Fruit fly (Drosophila melanogaster) whole organism, embryonic: Measurements from ENCODE around the gene Naam.

Experiments
- Asciz ChIP-seq: fragments of 200-800 bp; sonication (Bioruptor generic); optimal IDR thresholded peaks from 2 replicates; lab custom pipeline; 2017; ENCODE audit warnings: missing biosample characterization, mild to moderate bottlenecking, missing genetic modification characterization, missing genetic modification reagents
- C15 ChIP-seq: fragments of 200-800 bp; sonication (Bioruptor generic); IDR thresholded peaks from 3 replicates; pipeline ENCODE4 v1.3.6; 2022; ENCODE audit warnings: missing biosample characterization, missing genetic modification characterization
- CG10959 ChIP-seq: fragments of 200-800 bp; sonication (Bioruptor generic); IDR thresholded peaks from 2 replicates; pipeline ENCODE4 v1.3.6; 2022; ENCODE audit warnings: missing biosample characterization, missing genetic modification characterization
- CG11398 ChIP-seq: fragments of 200-800 bp; sonication (Bioruptor generic); optimal IDR thresholded peaks from 2 replicates; lab custom pipeline; 2016; ENCODE audit warnings: missing biosample characterization, missing genetic modification characterization
- CG12236 ChIP-seq: fragments of 200-800 bp; sonication (Bioruptor generic); optimal IDR thresholded peaks from 2 replicates; lab custom pipeline; 2016; ENCODE audit warnings: missing biosample characterization, missing genetic modification characterization
- CG12659 ChIP-seq: fragments of 200-800 bp; sonication (Bioruptor generic); optimal IDR thresholded peaks from 3 replicates; lab custom pipeline; 2017; ENCODE audit warnings: mild to moderate bottlenecking, missing biosample characterization, missing genetic modification reagents, missing genetic modification characterization
- CG13624 ChIP-seq: fragments of 200-800 bp; sonication (Bioruptor generic); optimal IDR thresholded peaks from 2 replicates; lab custom pipeline; 2016; ENCODE audit warnings: missing biosample characterization, missing genetic modification characterization
- CG14014 ChIP-seq: fragments of 200-800 bp; sonication (Bioruptor generic); IDR thresholded peaks from 2 replicates; pipeline ENCODE4 v1.3.6; 2022; ENCODE audit warnings: missing biosample characterization, missing genetic modification characterization
- CG15073 ChIP-seq: fragments of 200-800 bp; sonication (Bioruptor generic); optimal IDR thresholded peaks from 2 replicates; lab custom pipeline; 2016; ENCODE audit warnings: missing biosample characterization, missing genetic modification characterization
- CG15696 ChIP-seq: fragments of 200-800 bp; sonication (Bioruptor generic); optimal IDR thresholded peaks from 2 replicates; lab custom pipeline; 2019; ENCODE audit warnings: missing biosample characterization, mild to moderate bottlenecking, missing genetic modification characterization, moderate library complexity
- CG17328 ChIP-seq: fragments of 200-800 bp; sonication (Bioruptor generic); IDR thresholded peaks from 2 replicates; pipeline ENCODE4 v1.3.6; 2022; ENCODE audit warnings: missing biosample characterization, missing genetic modification characterization
- CG17829 ChIP-seq: fragments of 200-800 bp; optimal IDR thresholded peaks from 2 replicates; lab custom pipeline; 2019; ENCODE audit warnings: missing biosample characterization, mild to moderate bottlenecking, missing genetic modification characterization, moderate library complexity
- CG3163 ChIP-seq: fragments of 200-800 bp; sonication (Bioruptor generic); optimal IDR thresholded peaks from 3 replicates; lab custom pipeline; 2016; ENCODE audit warnings: missing biosample characterization, missing genetic modification characterization
- CG34422 ChIP-seq: fragments of 200-800 bp; sonication (Bioruptor generic); IDR thresholded peaks from 3 replicates; pipeline ENCODE4 v1.3.6; 2022; ENCODE audit warnings: missing biosample characterization, missing genetic modification characterization
- CG4360 ChIP-seq: fragments of 200-800 bp; sonication (Bioruptor generic); IDR thresholded peaks from 2 replicates; pipeline ENCODE4 v1.3.6; 2022; ENCODE audit warnings: missing biosample characterization, missing genetic modification characterization
- CG4424 ChIP-seq: fragments of 200-800 bp; sonication (Bioruptor generic); optimal IDR thresholded peaks from 3 replicates; lab custom pipeline; 2016; ENCODE audit warnings: missing biosample characterization, missing genetic modification characterization
- CG4730 ChIP-seq: fragments of 200-800 bp; sonication (Bioruptor generic); IDR thresholded peaks from 2 replicates; pipeline ENCODE4 v1.3.6; 2022; ENCODE audit warnings: missing biosample characterization, missing genetic modification characterization
- CG6175 ChIP-seq: fragments of 200-800 bp; sonication (Bioruptor generic); IDR thresholded peaks from 3 replicates; pipeline ENCODE4 v1.3.6; 2022; ENCODE audit warnings: missing biosample characterization, missing genetic modification characterization
- CG6689 ChIP-seq: fragments of 200-800 bp; sonication (Bioruptor generic); IDR thresholded peaks from 2 replicates; pipeline ENCODE4 v1.3.6; 2022; ENCODE audit warnings: missing biosample characterization, missing genetic modification characterization
- CG6765 ChIP-seq: fragments of 200-800 bp; sonication (Bioruptor generic); optimal IDR thresholded peaks from 3 replicates; lab custom pipeline; 2017; ENCODE audit warnings: missing biosample characterization, mild to moderate bottlenecking, missing genetic modification characterization
- CG6791 ChIP-seq: fragments of 200-800 bp; sonication (Bioruptor generic); IDR thresholded peaks from 3 replicates; pipeline ENCODE4 v1.3.6; 2022; ENCODE audit warnings: missing biosample characterization, missing genetic modification characterization; ENCODE audit not compliant: partially characterized antibody
- CG6854 ChIP-seq: fragments of 200-800 bp; sonication (Bioruptor generic); optimal IDR thresholded peaks from 3 replicates; lab custom pipeline; 2017; ENCODE audit warnings: missing biosample characterization, mild to moderate bottlenecking, missing genetic modification characterization
- CG7271 ChIP-seq: fragments of 200-800 bp; sonication (Bioruptor generic); optimal IDR thresholded peaks from 2 replicates; lab custom pipeline; 2018; ENCODE audit warnings: missing biosample characterization, mild to moderate bottlenecking, missing genetic modification characterization, moderate library complexity
- CG9609 ChIP-seq: fragments of 200-800 bp; sonication (Bioruptor generic); optimal IDR thresholded peaks from 3 replicates; lab custom pipeline; 2016; ENCODE audit warnings: missing biosample characterization, missing genetic modification characterization
- CG9797 ChIP-seq: fragments of 200-800 bp; sonication (Bioruptor generic); optimal IDR thresholded peaks from 3 replicates; lab custom pipeline; 2018; ENCODE audit warnings: missing biosample characterization, mild to moderate bottlenecking, missing genetic modification characterization
- Camta ChIP-seq: fragments of 200-800 bp; sonication (Bioruptor generic); optimal IDR thresholded peaks from 2 replicates; lab custom pipeline; 2016; ENCODE audit warnings: missing biosample characterization, missing genetic modification characterization
- Dll ChIP-seq: fragments of 200-800 bp; sonication (Bioruptor generic); IDR thresholded peaks from 4 replicates; pipeline ENCODE4 v1.3.6; 2022; ENCODE audit warnings: missing biosample characterization, missing genetic modification characterization; ENCODE audit not compliant: partially characterized antibody
- Ets97D ChIP-seq: fragments of 200-800 bp; sonication (Bioruptor generic); optimal IDR thresholded peaks from 3 replicates; lab custom pipeline; 2016; ENCODE audit warnings: missing biosample characterization, missing genetic modification characterization
- Hand ChIP-seq: fragments of 200-800 bp; sonication (Bioruptor generic); optimal IDR thresholded peaks from 2 replicates; lab custom pipeline; 2017; ENCODE audit warnings: mild to moderate bottlenecking, missing biosample characterization, missing genetic modification reagents, missing genetic modification characterization
- Hsf ChIP-seq: fragments of 200-800 bp; sonication (Bioruptor generic); optimal IDR thresholded peaks from 3 replicates; lab custom pipeline; 2016; ENCODE audit warnings: missing biosample characterization, missing genetic modification characterization
- Lpt ChIP-seq: fragments of >200 bp; optimal IDR thresholded peaks from 2 replicates; lab custom pipeline; 2018; ENCODE audit warnings: missing biosample characterization, missing genetic modification characterization
- Nf-YC ChIP-seq: fragments of 200-800 bp; optimal IDR thresholded peaks from 3 replicates; lab custom pipeline; 2019; ENCODE audit warnings: missing biosample characterization, mild to moderate bottlenecking, missing genetic modification characterization, moderate library complexity
- NfI ChIP-seq: fragments of 200-800 bp; sonication (Bioruptor generic); optimal IDR thresholded peaks from 3 replicates; lab custom pipeline; 2018; ENCODE audit warnings: missing biosample characterization, mild to moderate bottlenecking, missing genetic modification characterization, moderate library complexity
- PHDP ChIP-seq: fragments of 200-800 bp; sonication (Bioruptor generic); optimal IDR thresholded peaks from 3 replicates; lab custom pipeline; 2018; ENCODE audit warnings: missing biosample characterization, mild to moderate bottlenecking, missing genetic modification characterization, moderate library complexity
- Side ChIP-seq: fragments of 200-800 bp; sonication (Bioruptor generic); optimal IDR thresholded peaks from 2 replicates; lab custom pipeline; 2016; ENCODE audit warnings: missing biosample characterization, missing genetic modification characterization
- bsh ChIP-seq, 2 experiments: fragments of 200-800 bp; sonication (Bioruptor generic); optimal IDR thresholded peaks; 2 replicates each; lab custom pipeline; 2017 to 2018; ENCODE audit warnings: mild to moderate bottlenecking in 2 of 2, missing biosample characterization in 2 of 2, missing genetic modification characterization in 2 of 2, moderate library complexity in 1 of 2
- crp ChIP-seq, 2 experiments: fragments of 200-800 bp; sonication (Bioruptor generic); optimal IDR thresholded peaks; 2 replicates in 1 of 2; 3 replicates in 1 of 2; lab custom pipeline; 2017; ENCODE audit warnings: missing biosample characterization in 2 of 2, missing genetic modification characterization in 2 of 2, mild to moderate bottlenecking in 1 of 2, moderate library complexity in 1 of 2
- cwo ChIP-seq: fragments of 200-800 bp; sonication (Bioruptor generic); optimal IDR thresholded peaks from 3 replicates; lab custom pipeline; 2017; ENCODE audit warnings: missing biosample characterization, missing genetic modification characterization, mild to moderate bottlenecking, moderate library complexity, missing genetic modification reagents
- da ChIP-seq: fragments of 200-800 bp; sonication (Bioruptor generic); optimal IDR thresholded peaks from 2 replicates; lab custom pipeline; 2016; ENCODE audit warnings: missing biosample characterization, missing genetic modification characterization
- exex ChIP-seq: fragments of 200-800 bp; sonication (Bioruptor generic); optimal IDR thresholded peaks from 4 replicates; lab custom pipeline; 2018; ENCODE audit warnings: missing biosample characterization, mild to moderate bottlenecking, missing genetic modification characterization, moderate library complexity
- gro ChIP-seq: fragments of 200-800 bp; sonication (Bioruptor generic); optimal IDR thresholded peaks from 2 replicates; lab custom pipeline; 2016; ENCODE audit warnings: missing biosample characterization, missing genetic modification characterization
- nau ChIP-seq: fragments of 200-800 bp; sonication (Bioruptor generic); optimal IDR thresholded peaks from 3 replicates; lab custom pipeline; 2017; ENCODE audit warnings: missing biosample characterization, mild to moderate bottlenecking, missing genetic modification characterization, missing genetic modification reagents
- pb ChIP-seq: fragments of 200-800 bp; sonication (Bioruptor generic); optimal IDR thresholded peaks from 3 replicates; lab custom pipeline; 2016; ENCODE audit warnings: missing biosample characterization, missing genetic modification characterization
- prd ChIP-seq, 3 experiments: fragments of >200 bp in 2 of 3; fragments of 200-800 bp in 1 of 3; sonication (Bioruptor generic) in 1 of 3; optimal IDR thresholded peaks in 2 of 3; IDR thresholded peaks in 1 of 3; 2 replicates in 2 of 3; 3 replicates in 1 of 3; pipeline versions ENCODE4 v1.3.6 to Lab custom; 2017 to 2022; ENCODE audit warnings: missing biosample characterization in 1 of 3, missing genetic modification characterization in 1 of 3
- rib ChIP-seq: fragments of 200-800 bp; sonication (Bioruptor generic); IDR thresholded peaks from 2 replicates; pipeline ENCODE4 v1.3.6; 2022; ENCODE audit warnings: missing biosample characterization, missing genetic modification characterization
- sob ChIP-seq: fragments of 200-800 bp; sonication (Bioruptor generic); IDR thresholded peaks from 2 replicates; pipeline ENCODE4 v1.3.6; 2022; ENCODE audit warnings: missing biosample characterization, missing genetic modification characterization
- wek ChIP-seq: fragments of 200-800 bp; sonication (Bioruptor generic); optimal IDR thresholded peaks from 3 replicates; lab custom pipeline; 2018; ENCODE audit warnings: missing biosample characterization, mild to moderate bottlenecking, missing genetic modification characterization, moderate library complexity
- z ChIP-seq: fragments of 200-800 bp; sonication (Bioruptor generic); IDR thresholded peaks from 3 replicates; pipeline ENCODE4 v1.3.6; 2022; ENCODE audit warnings: missing biosample characterization, missing genetic modification characterization

Naam gene

DNA sequence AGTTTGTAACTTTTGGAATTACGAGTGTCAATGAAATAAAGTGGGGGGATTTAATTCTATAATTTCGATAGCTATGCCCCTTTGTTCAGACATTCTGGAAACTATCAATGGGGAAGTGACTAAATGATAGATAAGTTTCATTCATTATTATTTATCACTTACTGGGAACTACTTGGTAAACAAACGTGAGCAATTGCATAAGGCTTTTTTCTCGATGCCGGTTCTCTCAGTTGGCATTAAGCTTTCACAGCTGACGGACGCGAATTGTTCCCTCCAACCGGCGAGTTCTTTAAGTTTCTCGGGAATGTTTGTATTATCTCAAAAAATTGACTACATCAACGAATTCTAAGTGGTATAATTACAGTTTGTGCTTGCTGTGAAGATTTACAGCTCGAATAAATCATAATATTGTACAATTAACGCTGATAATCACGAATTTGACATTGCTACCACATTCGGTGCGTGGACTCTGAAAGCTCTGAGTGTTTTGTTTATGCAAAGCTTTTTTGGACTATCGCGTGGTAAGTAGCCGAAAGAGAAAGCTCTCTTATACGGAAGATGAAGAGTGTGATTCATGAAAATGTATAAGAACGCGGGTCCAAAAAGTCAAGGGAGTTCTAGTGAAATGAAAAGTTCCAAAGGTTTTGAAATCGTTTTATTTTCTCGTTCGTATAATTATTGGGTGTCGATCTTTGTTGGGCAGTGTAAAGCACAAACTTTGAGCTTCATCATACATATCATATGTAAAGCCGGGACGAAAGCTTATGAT is at the start of gene Naam (continued):
- TF ChIP-seq CG7271 (tag; lab: Kevin White, UChicago) (no peak), CG15073 (GFP tag; lab: Kevin White, UChicago) (no peak), nau (peak; percentile 61), wek (GFP tag; lab: Kevin White, UChicago) (peak; percentile 76), CG13624 (GFP tag; lab: Kevin White, UChicago) (peak; percentile 89), CG6765 (GFP tag; lab: Kevin White, UChicago) (peak; percentile 49), cwo (GFP tag; lab: Kevin White, UChicago) (peak; percentile 78), CG9797 (GFP tag; lab: Kevin White, UChicago) (no peak), CG15696 (tag; lab: Kevin White, UChicago) (no peak), CG6791 (GFP tag; lab: Robert Waterston, UW) (no peak), CG4730 (0 out of 2 replicates have a peak, but pooled peaks have one; percentile 33), Hsf (GFP tag; lab: Kevin White, UChicago) (peak; percentile 86), rib (GFP tag; lab: Robert Waterston, UW) (0 out of 2 replicates have a peak, but pooled peaks have one; percentile 15), Hand (peak; percentile 71), CG17328 (GFP tag; lab: Robert Waterston, UW) (peak; percentile 79), CG14014 (GFP tag; lab: Robert Waterston, UW) (peak; percentile 80), prd (optimal IDR thresholded peaks at IDR 0.05; lab: Kevin White, UChicago) (no peak), prd (GFP tag; IDR thresholded peaks at IDR 0.05; lab: Robert Waterston, UW) (peak; percentile 70), Dll (GFP tag; lab: Robert Waterston, UW) (no peak), CG11398 (GFP tag; lab: Kevin White, UChicago) (peak; percentile 84), Ets97D (GFP tag; lab: Kevin White, UChicago) (peak; percentile 47), CG12236 (GFP tag; lab: Kevin White, UChicago) (no peak), CG10959 (GFP tag; lab: Robert Waterston, UW) (no peak), CG9609 (GFP tag; lab: Kevin White, UChicago) (peak; percentile 57), PHDP (tag; lab: Kevin White, UChicago) (peak; percentile 89), Asciz (GFP tag; lab: Kevin White, UChicago) (peak; percentile 72), CG4360 (GFP tag; lab: Robert Waterston, UW) (no peak), sob (GFP tag; lab: Robert Waterston, UW) (peak; percentile 82), pb (GFP tag; lab: Kevin White, UChicago) (peak; percentile 77), Camta (GFP tag; lab: Kevin White, UChicago) (peak; percentile 74), CG6854 (peak; percentile 82), z (GFP tag; lab: Robert Waterston, UW) (no peak), Side (GFP tag; lab: Kevin White, UChicago) (peak; percentile 76), CG17829 (peak; percentile 74), C15 (no peak), gro (peak; percentile 88), CG3163 (peak; percentile 88), exex (tag; lab: Kevin White, UChicago) (peak; percentile 97), bsh (GFP tag; optimal IDR thresholded peaks at IDR 0.05; lab: Kevin White, UChicago) (peak in 1 of 2 experiments; percentile 81), CG12659 (GFP tag; lab: Kevin White, UChicago) (peak; percentile 76), crp (GFP tag; optimal IDR thresholded peaks at IDR 0.05; lab: Kevin White, UChicago) (peak in 1 of 2 experiments; percentile 61), CG6175 (GFP tag; lab: Robert Waterston, UW) (no peak), CG34422 (GFP tag; lab: Robert Waterston, UW) (peak; percentile 69; the same call in 2 of the 3 replicates), CG4424 (GFP tag; lab: Kevin White, UChicago) (peak; percentile 69), da (peak; percentile 41), Nf-YC (tag; lab: Kevin White, UChicago) (no peak), NfI (GFP tag; lab: Kevin White, UChicago) (peak; percentile 86), CG6689 (GFP tag; lab: Robert Waterston, UW) (peak; percentile 69), Lpt (GFP tag; lab: Kevin White, UChicago) (no peak)
